Worm (Caenorhabditis elegans): Measurements from ENCODE around the gene mdt-22.

mdt-22 gene

ce11 chrII:10309337-10309736, 8.3 kb downstream of the mdt-22 start, which contains the start of gene ZK970.8:
ZK970.8 (plus strand) TSS chrII:10309637.
- TF ChIP-seq hmg-4 (GFP tag; optimal IDR thresholded peaks at IDR 0.05) = no peak
- TF ChIP-seq pes-1 (GFP tag; IDR thresholded peaks at IDR 0.05) = no peak
- no peak for TF ChIP-seq B0310.2 (tag; optimal IDR thresholded peaks at IDR 0.05)
- no peak for TF ChIP-seq ceh-13 (GFP tag; optimal IDR thresholded peaks at IDR 0.05)
- TF ChIP-seq sea-1 (GFP tag; conservative IDR thresholded peaks at IDR 0.05) = no peak
- no peak for TF ChIP-seq tbx-37 (GFP tag; conservative IDR thresholded peaks at IDR 0.05)
- no peak for TF ChIP-seq flt-1 (GFP tag; IDR thresholded peaks at IDR 0.05)
- no peak for TF ChIP-seq scrt-1 (GFP tag; IDR thresholded peaks at IDR 0.05)
- TF ChIP-seq ceh-36 (tag; optimal IDR thresholded peaks at IDR 0.05) = no peak
- TF ChIP-seq F13C5.2 (tag; optimal IDR thresholded peaks at IDR 0.05) = no peak
- TF ChIP-seq aly-1 (tag; optimal IDR thresholded peaks at IDR 0.05) = no peak
- no peak for TF ChIP-seq tbx-11 (GFP tag; IDR thresholded peaks at IDR 0.05)
- TF ChIP-seq hmbx-1 (tag; optimal IDR thresholded peaks at IDR 0.05) = no peak
- no peak for TF ChIP-seq ets-7 (tag; optimal IDR thresholded peaks at IDR 0.05)
- TF ChIP-seq ama-1 (optimal IDR thresholded peaks at IDR 0.05) = no peak
- no peak for TF ChIP-seq tra-4 (tag; optimal IDR thresholded peaks at IDR 0.05)
- no peak for TF ChIP-seq hnd-1 (tag; optimal IDR thresholded peaks at IDR 0.05)

ce11 chrII:10311973-10312372, 11.0 kb downstream of the mdt-22 start, which contains the start of gene srlf-34:
srlf-34 (plus strand) TSS chrII:10312293.
- TF ChIP-seq tbx-37 (GFP tag; conservative IDR thresholded peaks at IDR 0.05) (no peak), pes-1 (GFP tag; IDR thresholded peaks at IDR 0.05) (no peak), tra-4 (tag; optimal IDR thresholded peaks at IDR 0.05) (no peak), aly-1 (tag; optimal IDR thresholded peaks at IDR 0.05) (no peak), tbx-11 (GFP tag; IDR thresholded peaks at IDR 0.05) (no peak), ceh-13 (GFP tag; optimal IDR thresholded peaks at IDR 0.05) (no peak), ama-1 (optimal IDR thresholded peaks at IDR 0.05) (no peak), ceh-36 (tag; optimal IDR thresholded peaks at IDR 0.05) (no peak), B0310.2 (tag; optimal IDR thresholded peaks at IDR 0.05) (no peak), F13C5.2 (tag; optimal IDR thresholded peaks at IDR 0.05) (no peak), ets-7 (tag; optimal IDR thresholded peaks at IDR 0.05) (no peak), flt-1 (GFP tag; IDR thresholded peaks at IDR 0.05) (no peak)

DNA sequence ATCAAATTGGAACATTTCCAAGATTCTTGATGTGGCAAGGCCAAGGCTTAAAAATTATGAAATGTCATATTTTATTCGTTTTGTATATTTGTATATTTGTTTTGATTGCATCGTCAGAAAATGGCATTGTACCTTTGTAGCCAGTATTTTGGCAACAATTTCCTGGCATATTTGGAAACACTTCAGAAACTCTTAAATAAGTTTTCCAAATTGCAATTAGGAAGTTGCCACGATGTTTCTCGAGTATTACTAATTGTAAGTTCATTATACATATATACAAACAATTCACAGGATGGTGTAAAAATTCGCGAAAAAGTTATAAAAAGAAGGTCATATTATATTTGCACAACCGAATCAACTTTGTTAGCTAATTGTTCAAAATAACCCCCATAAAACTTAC, 14.2 kb downstream of the mdt-22 start, which contains the start of gene idpp-8:
idpp-8 (plus strand) TSS at position 301 of the 400 bp plus-strand sequence.
- TF ChIP-seq aly-1 (tag; optimal IDR thresholded peaks at IDR 0.05) (no peak), tbx-37 (GFP tag; conservative IDR thresholded peaks at IDR 0.05) (no peak), tra-4 (tag; optimal IDR thresholded peaks at IDR 0.05) (no peak), scrt-1 (GFP tag; IDR thresholded peaks at IDR 0.05) (no peak), sea-1 (GFP tag; conservative IDR thresholded peaks at IDR 0.05) (no peak), ets-7 (tag; optimal IDR thresholded peaks at IDR 0.05) (no peak), pes-1 (GFP tag; IDR thresholded peaks at IDR 0.05) (no peak)

- TF ChIP-seq ceh-13 (GFP tag; optimal IDR thresholded peaks at IDR 0.05) = no peak
- no peak for TF ChIP-seq hmbx-1 (tag; optimal IDR thresholded peaks at IDR 0.05)
- no peak for TF ChIP-seq hmg-4 (GFP tag; optimal IDR thresholded peaks at IDR 0.05)
- TF ChIP-seq scrt-1 (GFP tag; IDR thresholded peaks at IDR 0.05) = no peak
- no peak for TF ChIP-seq F13C5.2 (tag; optimal IDR thresholded peaks at IDR 0.05)
- no peak for TF ChIP-seq tra-4 (tag; optimal IDR thresholded peaks at IDR 0.05)
- TF ChIP-seq ceh-36 (tag; optimal IDR thresholded peaks at IDR 0.05) = no peak
- no peak for TF ChIP-seq ets-7 (tag; optimal IDR thresholded peaks at IDR 0.05)
Measured at ce11 chrII:10316119-10316518, 15.1 kb downstream of the mdt-22 start, which contains the start of gene gcy-5. gcy-5 (minus strand) TSS chrII:10316219.

ce11 chrII:10317007-10317406, 16.0 kb downstream of the mdt-22 start, which contains the start of gene M02G9.4:
M02G9.4 (plus strand) TSS chrII:10317307.
- no peak for TF ChIP-seq ceh-36 (tag; optimal IDR thresholded peaks at IDR 0.05)
- no peak for TF ChIP-seq sea-1 (GFP tag; conservative IDR thresholded peaks at IDR 0.05)
- TF ChIP-seq tra-4 (tag; optimal IDR thresholded peaks at IDR 0.05) = no peak
- TF ChIP-seq hmg-4 (GFP tag; optimal IDR thresholded peaks at IDR 0.05) = no peak
- no peak for TF ChIP-seq hnd-1 (tag; optimal IDR thresholded peaks at IDR 0.05)
- TF ChIP-seq tbx-11 (GFP tag; IDR thresholded peaks at IDR 0.05) = no peak
- TF ChIP-seq ama-1 (optimal IDR thresholded peaks at IDR 0.05) = no peak
- no peak for TF ChIP-seq hmbx-1 (tag; optimal IDR thresholded peaks at IDR 0.05)
- TF ChIP-seq scrt-1 (GFP tag; IDR thresholded peaks at IDR 0.05) = no peak
- no peak for TF ChIP-seq B0310.2 (tag; optimal IDR thresholded peaks at IDR 0.05)
- no peak for TF ChIP-seq pes-1 (GFP tag; IDR thresholded peaks at IDR 0.05)
- no peak for TF ChIP-seq flt-1 (GFP tag; IDR thresholded peaks at IDR 0.05)
- TF ChIP-seq aly-1 (tag; optimal IDR thresholded peaks at IDR 0.05) = no peak
- TF ChIP-seq tbx-37 (GFP tag; conservative IDR thresholded peaks at IDR 0.05) = no peak
- TF ChIP-seq ets-7 (tag; optimal IDR thresholded peaks at IDR 0.05) = no peak

DNA sequence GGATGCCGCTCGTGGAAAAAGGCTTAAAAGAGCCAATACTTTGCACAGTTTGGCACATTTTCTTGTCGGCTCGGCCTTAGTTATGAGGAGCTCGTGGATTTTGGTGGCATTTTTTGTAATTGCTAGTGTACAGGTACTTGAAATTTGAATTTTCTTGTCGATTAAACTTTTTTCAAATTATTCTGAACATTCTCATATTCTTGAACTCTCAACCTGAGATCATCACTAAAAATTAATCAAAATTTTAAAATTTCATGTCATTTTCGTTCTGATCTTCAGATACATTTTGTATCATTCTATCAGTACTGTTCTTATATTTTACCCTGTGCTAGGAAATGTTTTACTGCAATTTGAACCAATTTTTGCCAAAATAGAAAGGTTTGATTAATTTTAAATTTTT, 20.4 kb downstream of the mdt-22 start, which contains the start of gene idpp-4:
idpp-4 (plus strand) TSS at position 51 of the 400 bp plus-strand sequence.
- no peak for TF ChIP-seq tbx-37 (GFP tag; conservative IDR thresholded peaks at IDR 0.05)
- TF ChIP-seq hnd-1 (tag; optimal IDR thresholded peaks at IDR 0.05) = no peak
- TF ChIP-seq scrt-1 (GFP tag; IDR thresholded peaks at IDR 0.05) = no peak

DNA sequence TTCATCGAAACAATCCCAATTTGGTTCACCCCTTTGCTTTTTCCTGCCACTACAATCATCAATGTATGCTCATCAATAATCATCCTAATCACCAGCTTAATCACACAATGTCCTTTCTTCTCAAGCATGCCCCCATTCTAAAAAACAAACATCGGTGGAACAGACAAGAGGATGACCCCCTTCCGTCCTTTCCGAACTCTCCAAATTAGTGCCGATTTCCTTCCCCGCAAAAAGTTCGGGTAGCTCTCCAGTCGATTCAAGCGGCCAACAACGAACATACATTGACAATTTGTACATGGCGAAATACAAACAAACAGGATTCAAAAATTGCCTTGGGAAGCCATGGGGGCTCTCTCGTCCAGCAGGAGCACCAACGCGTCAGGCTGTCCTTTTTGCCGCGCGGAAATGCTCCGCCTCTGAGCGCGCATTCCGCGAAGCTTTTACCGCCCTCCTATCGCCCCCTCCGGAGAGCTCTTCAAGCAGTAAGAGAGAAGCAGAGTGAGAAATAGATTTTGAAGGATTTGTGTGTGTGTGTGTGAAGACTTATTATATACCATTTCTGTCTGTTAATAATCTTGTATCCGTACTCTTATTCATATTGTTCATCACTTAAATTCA, 24.7 kb downstream of the mdt-22 start, which contains the start of gene appg-1:
appg-1 (plus strand) TSS at position 427 of the 618 bp plus-strand sequence.
- TF ChIP-seq ceh-36 (tag; optimal IDR thresholded peaks at IDR 0.05) (no peak), tbx-37 (GFP tag; conservative IDR thresholded peaks at IDR 0.05) (no peak), tbx-11 (GFP tag; IDR thresholded peaks at IDR 0.05) (no peak), pes-1 (GFP tag; IDR thresholded peaks at IDR 0.05) (no peak), tra-4 (tag; optimal IDR thresholded peaks at IDR 0.05) (no peak), hnd-1 (tag; optimal IDR thresholded peaks at IDR 0.05) (no peak), B0310.2 (tag; optimal IDR thresholded peaks at IDR 0.05) (no peak), hmg-4 (GFP tag; optimal IDR thresholded peaks at IDR 0.05) (no peak), ets-7 (tag; optimal IDR thresholded peaks at IDR 0.05) (no peak), sea-1 (GFP tag; conservative IDR thresholded peaks at IDR 0.05) (no peak), F13C5.2 (tag; optimal IDR thresholded peaks at IDR 0.05) (no peak), flt-1 (GFP tag; IDR thresholded peaks at IDR 0.05) (no peak), hmbx-1 (tag; optimal IDR thresholded peaks at IDR 0.05) (no peak), aly-1 (tag; optimal IDR thresholded peaks at IDR 0.05) (no peak), scrt-1 (GFP tag; IDR thresholded peaks at IDR 0.05) (no peak), ceh-13 (GFP tag; optimal IDR thresholded peaks at IDR 0.05) (no peak)

All from whole organism, early embryonic.